Fruit fly (Drosophila melanogaster): Measurements from ENCODE around the gene Nnk.

- TF ChIP-seq CG1621 (tag; optimal IDR thresholded peaks at IDR 0.05) (no peak), ss (GFP tag; optimal IDR thresholded peaks at IDR 0.05) (no peak), CG6163 (GFP tag; IDR thresholded peaks at IDR 0.05) (no peak; the same call in 1 of the 3 replicates), Hr4 (GFP tag; optimal IDR thresholded peaks at IDR 0.05) (no peak)
These were observed 11.8 kb downstream of the Nnk start for dm6 chr3R:17793287-17793686.
